Fruit fly (Drosophila melanogaster) whole organism, embryonic: ENCODE data around the gene osp.

Experiments
- Atf6 ChIP-seq: fragments of 200-800 bp; sonication (Bioruptor generic); IDR thresholded peaks from 2 replicates; pipeline ENCODE4 v1.3.6; 2022; ENCODE audit warnings: missing biosample characterization, missing genetic modification characterization
- Awh ChIP-seq: fragments of 200-800 bp; sonication (Bioruptor generic); IDR thresholded peaks from 2 replicates; pipeline ENCODE4, ENCODE4 v1.3.6; 2022; ENCODE audit warnings: missing biosample characterization, missing genetic modification characterization
- BEAF-32 ChIP-seq: fragments of 200-800 bp; sonication (Bioruptor generic); optimal IDR thresholded peaks from 3 replicates; lab custom pipeline; 2017; ENCODE audit warnings: missing biosample characterization, missing genetic modification characterization, mild to moderate bottlenecking, moderate library complexity, missing genetic modification reagents
- Bdp1 ChIP-seq: fragments of 200-800 bp; sonication (Bioruptor generic); optimal IDR thresholded peaks from 3 replicates; lab custom pipeline; 2016; ENCODE audit warnings: missing biosample characterization, missing genetic modification characterization
- CG12071 ChIP-seq: fragments of 200-800 bp; sonication (Bioruptor generic); optimal IDR thresholded peaks from 3 replicates; lab custom pipeline; 2018; ENCODE audit warnings: missing biosample characterization, mild to moderate bottlenecking, missing genetic modification characterization
- CG12299 ChIP-seq: fragments of 200-800 bp; sonication (Bioruptor generic); optimal IDR thresholded peaks from 2 replicates; lab custom pipeline; 2018; ENCODE audit warnings: missing biosample characterization, mild to moderate bottlenecking, missing genetic modification characterization
- CG13424 ChIP-seq: fragments of 200-800 bp; sonication (Bioruptor generic); optimal IDR thresholded peaks from 2 replicates; lab custom pipeline; 2019; ENCODE audit warnings: missing biosample characterization, mild to moderate bottlenecking, missing genetic modification characterization, moderate library complexity
- CG13624 ChIP-seq: fragments of 200-800 bp; sonication (Bioruptor generic); optimal IDR thresholded peaks from 2 replicates; lab custom pipeline; 2016; ENCODE audit warnings: missing biosample characterization, missing genetic modification characterization
- CG14860 ChIP-seq: fragments of 200-800 bp; sonication (Bioruptor generic); IDR thresholded peaks from 3 replicates; pipeline ENCODE4 v1.3.6; 2022; ENCODE audit warnings: missing biosample characterization, missing genetic modification characterization; ENCODE audit not compliant: partially characterized antibody
- CG17186 ChIP-seq: fragments of 200-800 bp; sonication (Bioruptor generic); optimal IDR thresholded peaks from 3 replicates; lab custom pipeline; 2017; ENCODE audit warnings: missing biosample characterization, missing genetic modification reagents, missing genetic modification characterization
- CG34376 ChIP-seq: fragments of 200-800 bp; sonication (Bioruptor generic); optimal IDR thresholded peaks from 2 replicates; lab custom pipeline; 2018; ENCODE audit warnings: missing biosample characterization, mild to moderate bottlenecking, missing genetic modification characterization
- CG3995 ChIP-seq: fragments of 200-800 bp; sonication (Bioruptor generic); optimal IDR thresholded peaks from 3 replicates; lab custom pipeline; 2016; ENCODE audit warnings: missing biosample characterization, missing genetic modification characterization
- CG7745 ChIP-seq: fragments of 200-800 bp; sonication (Bioruptor generic); optimal IDR thresholded peaks from 2 replicates; lab custom pipeline; 2018; ENCODE audit warnings: missing biosample characterization, mild to moderate bottlenecking, missing genetic modification characterization, moderate library complexity
- CG7786 ChIP-seq: fragments of 200-800 bp; sonication (Bioruptor generic); optimal IDR thresholded peaks from 2 replicates; lab custom pipeline; 2016; ENCODE audit warnings: missing biosample characterization, missing genetic modification characterization
- CG7839 ChIP-seq: fragments of 200-800 bp; sonication (Bioruptor generic); optimal IDR thresholded peaks from 3 replicates; lab custom pipeline; 2018; ENCODE audit warnings: missing biosample characterization, mild to moderate bottlenecking, missing genetic modification characterization, moderate library complexity
- CG7928 ChIP-seq: fragments of 200-800 bp; sonication (Bioruptor generic); optimal IDR thresholded peaks from 2 replicates; lab custom pipeline; 2017; ENCODE audit warnings: missing biosample characterization, mild to moderate bottlenecking, missing genetic modification characterization
- CG8388 ChIP-seq: fragments of 200-800 bp; sonication (Bioruptor generic); optimal IDR thresholded peaks from 2 replicates; lab custom pipeline; 2019; ENCODE audit warnings: missing biosample characterization, mild to moderate bottlenecking, missing genetic modification characterization, moderate library complexity
- Dbx ChIP-seq: fragments of 200-800 bp; sonication (Bioruptor generic); IDR thresholded peaks from 3 replicates; pipeline ENCODE4 v1.3.6; 2022; ENCODE audit warnings: missing biosample characterization, missing genetic modification characterization
- Gug ChIP-seq: fragments of 200-800 bp; sonication (Bioruptor generic); IDR thresholded peaks from 4 replicates; pipeline ENCODE4 v1.3.6; 2022; ENCODE audit warnings: missing biosample characterization, missing genetic modification characterization
- H15 ChIP-seq: fragments of 200-800 bp; sonication (Bioruptor generic); IDR thresholded peaks from 3 replicates; pipeline ENCODE4 v1.3.6; 2022; ENCODE audit warnings: missing biosample characterization, missing genetic modification characterization
- HLH4C ChIP-seq: fragments of 200-800 bp; sonication (Bioruptor generic); IDR thresholded peaks from 3 replicates; pipeline ENCODE4 v1.3.6; 2022; ENCODE audit warnings: missing biosample characterization, missing genetic modification characterization; ENCODE audit not compliant: partially characterized antibody
- Hey ChIP-seq: fragments of 200-800 bp; sonication (Bioruptor generic); optimal IDR thresholded peaks from 3 replicates; lab custom pipeline; 2018; ENCODE audit warnings: missing biosample characterization, mild to moderate bottlenecking, missing genetic modification characterization
- Hmx ChIP-seq: fragments of 200-800 bp; sonication (Bioruptor generic); optimal IDR thresholded peaks from 2 replicates; lab custom pipeline; 2016; ENCODE audit warnings: missing biosample characterization, missing genetic modification characterization
- Jarid2 ChIP-seq: fragments of 200-800 bp; sonication (Bioruptor generic); optimal IDR thresholded peaks from 3 replicates; lab custom pipeline; 2017; ENCODE audit warnings: mild to moderate bottlenecking, missing biosample characterization, missing genetic modification reagents, missing genetic modification characterization
- Lhr ChIP-seq: fragments of 200-800 bp; sonication (Bioruptor generic); optimal IDR thresholded peaks from 3 replicates; lab custom pipeline; 2017; ENCODE audit warnings: mild to moderate bottlenecking, missing biosample characterization, missing genetic modification reagents, missing genetic modification characterization
- Meics ChIP-seq: fragments of 200-800 bp; sonication (Bioruptor generic); optimal IDR thresholded peaks from 2 replicates; lab custom pipeline; 2017; ENCODE audit warnings: missing biosample characterization, mild to moderate bottlenecking, missing genetic modification characterization
- NC2α ChIP-seq: fragments of 200-800 bp; sonication (Bioruptor generic); optimal IDR thresholded peaks from 2 replicates; lab custom pipeline; 2016; ENCODE audit warnings: missing biosample characterization, missing genetic modification characterization
- Stat92E ChIP-seq, 3 experiments: fragments of >200 bp in 2 of 3; fragments of 200-800 bp in 1 of 3; sonication (Bioruptor generic) in 1 of 3; optimal IDR thresholded peaks; 2 replicates each; lab custom pipeline; 2017 to 2019; ENCODE audit warnings: missing biosample characterization in 3 of 3, missing genetic modification characterization in 3 of 3, mild to moderate bottlenecking in 1 of 3, moderate library complexity in 1 of 3
- ab ChIP-seq: fragments of 200-800 bp; sonication (Bioruptor generic); optimal IDR thresholded peaks from 2 replicates; lab custom pipeline; 2016; ENCODE audit warnings: missing biosample characterization, missing genetic modification characterization
- ara ChIP-seq: fragments of 200-800 bp; sonication (Bioruptor generic); IDR thresholded peaks from 2 replicates; pipeline ENCODE4 v1.3.6; 2022; ENCODE audit warnings: missing biosample characterization, missing genetic modification characterization
- az2 ChIP-seq: fragments of 200-800 bp; sonication (Bioruptor generic); optimal IDR thresholded peaks from 3 replicates; lab custom pipeline; 2016; ENCODE audit warnings: missing biosample characterization, missing genetic modification characterization
- bab2 ChIP-seq: fragments of 200-800 bp; sonication (Bioruptor generic); optimal IDR thresholded peaks from 2 replicates; lab custom pipeline; 2016; ENCODE audit warnings: missing biosample characterization, missing genetic modification characterization
- bbx ChIP-seq: fragments of 200-800 bp; sonication (Bioruptor generic); IDR thresholded peaks from 2 replicates; pipeline ENCODE4 v1.3.6; 2022; ENCODE audit warnings: missing biosample characterization, missing genetic modification characterization; ENCODE audit not compliant: partially characterized antibody
- chm ChIP-seq: fragments of 200-800 bp; sonication (Bioruptor generic); IDR thresholded peaks from 2 replicates; pipeline ENCODE4 v1.3.6; 2022; ENCODE audit warnings: missing biosample characterization, missing genetic modification characterization
- disco-r ChIP-seq: fragments of 200-800 bp; sonication (Bioruptor generic); optimal IDR thresholded peaks from 2 replicates; lab custom pipeline; 2016; ENCODE audit warnings: missing biosample characterization, missing genetic modification characterization
- en ChIP-seq: fragments of 200-800 bp; sonication (Bioruptor generic); optimal IDR thresholded peaks from 2 replicates; lab custom pipeline; 2016; ENCODE audit warnings: missing biosample characterization, missing genetic modification characterization
- eyg ChIP-seq: fragments of 200-800 bp; sonication (Bioruptor generic); optimal IDR thresholded peaks from 3 replicates; lab custom pipeline; 2016; ENCODE audit warnings: missing biosample characterization, missing genetic modification characterization
- ftz-f1 ChIP-seq: fragments of 200-800 bp; sonication (Bioruptor generic); optimal IDR thresholded peaks from 2 replicates; lab custom pipeline; 2016; ENCODE audit warnings: missing biosample characterization, missing genetic modification characterization
- jumu ChIP-seq: fragments of 200-800 bp; sonication (Bioruptor generic); optimal IDR thresholded peaks from 3 replicates; lab custom pipeline; 2016; ENCODE audit warnings: missing biosample characterization, missing genetic modification characterization
- lola ChIP-seq, 3 experiments: fragments of >200 bp in 2 of 3; fragments of 200-800 bp in 1 of 3; sonication (Bioruptor generic) in 1 of 3; optimal IDR thresholded peaks; 2 replicates each; lab custom pipeline; 2017 to 2019; ENCODE audit warnings: missing biosample characterization in 3 of 3, missing genetic modification characterization in 3 of 3, mild to moderate bottlenecking in 1 of 3, moderate library complexity in 1 of 3
- luna ChIP-seq: fragments of 200-800 bp; sonication (Bioruptor generic); optimal IDR thresholded peaks from 2 replicates; lab custom pipeline; 2016; ENCODE audit warnings: missing biosample characterization, missing genetic modification characterization
- nau ChIP-seq: fragments of 200-800 bp; sonication (Bioruptor generic); optimal IDR thresholded peaks from 3 replicates; lab custom pipeline; 2017; ENCODE audit warnings: missing biosample characterization, mild to moderate bottlenecking, missing genetic modification characterization, missing genetic modification reagents
- nom ChIP-seq: fragments of 200-800 bp; sonication (Bioruptor generic); optimal IDR thresholded peaks from 2 replicates; lab custom pipeline; 2017; ENCODE audit warnings: missing biosample characterization, missing genetic modification characterization, mild to moderate bottlenecking, moderate library complexity, missing genetic modification reagents
- pnt ChIP-seq: fragments of 200-800 bp; sonication (Bioruptor generic); optimal IDR thresholded peaks from 3 replicates; lab custom pipeline; 2016; ENCODE audit warnings: missing biosample characterization, missing genetic modification characterization
- pzg ChIP-seq: fragments of 200-800 bp; sonication (Bioruptor generic); optimal IDR thresholded peaks from 3 replicates; lab custom pipeline; 2018; ENCODE audit warnings: missing biosample characterization, mild to moderate bottlenecking, missing genetic modification characterization, moderate library complexity
- sima ChIP-seq: fragments of 200-800 bp; sonication (Bioruptor generic); optimal IDR thresholded peaks from 2 replicates; lab custom pipeline; 2016; ENCODE audit warnings: missing biosample characterization, missing genetic modification characterization
- sisA ChIP-seq: fragments of 200-800 bp; sonication (Bioruptor generic); IDR thresholded peaks from 2 replicates; pipeline ENCODE4 v1.3.6; 2022; ENCODE audit warnings: missing biosample characterization, missing genetic modification characterization
- sr ChIP-seq: fragments of 200-800 bp; sonication (Bioruptor generic); IDR thresholded peaks from 3 replicates; pipeline ENCODE4 v1.3.6; 2022; ENCODE audit warnings: missing biosample characterization, missing genetic modification characterization
- sug ChIP-seq: fragments of 200-800 bp; optimal IDR thresholded peaks from 2 replicates; lab custom pipeline; 2019; ENCODE audit warnings: missing biosample characterization, mild to moderate bottlenecking, missing genetic modification characterization, moderate library complexity
- zen2 ChIP-seq: fragments of 200-800 bp; sonication (Bioruptor generic); IDR thresholded peaks from 3 replicates; pipeline ENCODE4 v1.3.6; 2022; ENCODE audit warnings: missing biosample characterization, missing genetic modification characterization; ENCODE audit not compliant: partially characterized antibody

Gene osp

dm6 chr2L:14674606-14675100, 14.5 kb downstream of the osp start (continued):
- TF ChIP-seq sug: peak; percentile 29
- TF ChIP-seq Bdp1 (GFP tag; lab: Kevin White, UChicago): no peak
- TF ChIP-seq bab2: no peak
- no peak for TF ChIP-seq disco-r (GFP tag; lab: Kevin White, UChicago)
- TF ChIP-seq en: no peak
- TF ChIP-seq ftz-f1 (GFP tag; lab: Kevin White, UChicago): no peak
- no peak for TF ChIP-seq Atf6 (GFP tag; lab: Robert Waterston, UW)
- no peak for TF ChIP-seq CG14860 (GFP tag; lab: Robert Waterston, UW)
- no peak for TF ChIP-seq jumu (GFP tag; lab: Kevin White, UChicago)
- peak; percentile 47; the same call in 1 of the 2 replicates for TF ChIP-seq Awh (GFP tag; lab: Robert Waterston, UW)
- TF ChIP-seq chm: 0 out of 2 replicates have a peak, but pooled peaks have one; percentile 40
- TF ChIP-seq Hmx (GFP tag; lab: Kevin White, UChicago): no peak
- TF ChIP-seq BEAF-32: no peak
- TF ChIP-seq CG12071 (GFP tag; lab: Kevin White, UChicago): no peak
- TF ChIP-seq Lhr (GFP tag; lab: Kevin White, UChicago): peak; percentile 14
- TF ChIP-seq sisA (GFP tag; lab: Robert Waterston, UW): no peak; the same call in 1 of the 2 replicates
- no peak for TF ChIP-seq CG12299 (tag; lab: Kevin White, UChicago)
- TF ChIP-seq CG13424 (tag; lab: Kevin White, UChicago): peak; percentile 85
- TF ChIP-seq CG7745 (tag; lab: Kevin White, UChicago): peak; percentile 48
- peak; percentile 91 for TF ChIP-seq CG7839 (tag; lab: Kevin White, UChicago)
- TF ChIP-seq Gug: no peak
- no peak for TF ChIP-seq CG34376 (GFP tag; lab: Kevin White, UChicago)
- no peak for TF ChIP-seq pzg (GFP tag; lab: Kevin White, UChicago)
- no peak for TF ChIP-seq CG3995
- TF ChIP-seq sr (GFP tag; lab: Robert Waterston, UW): no peak
- TF ChIP-seq lola (GFP tag; optimal IDR thresholded peaks at IDR 0.05; lab: Kevin White, UChicago): peak in 1 of 3 experiments; percentile 98
- TF ChIP-seq Hey (tag; lab: Kevin White, UChicago): no peak
- no peak for TF ChIP-seq zen2
- TF ChIP-seq nom (GFP tag; lab: Kevin White, UChicago): peak; percentile 60
- no peak for TF ChIP-seq CG13624
- no peak for TF ChIP-seq CG7786 (GFP tag; lab: Kevin White, UChicago)
- TF ChIP-seq pnt (GFP tag; lab: Kevin White, UChicago): no peak
- no peak for TF ChIP-seq Dbx
- peak; percentile 47 for TF ChIP-seq Meics
- 0 out of 3 replicates have a peak, but pooled peaks have one; percentile 25 for TF ChIP-seq H15
- TF ChIP-seq eyg (GFP tag; lab: Kevin White, UChicago): no peak
- TF ChIP-seq CG8388: peak; percentile 90
- TF ChIP-seq ara (GFP tag; lab: Robert Waterston, UW): peak; percentile 67; the same call in 1 of the 2 replicates
- TF ChIP-seq bbx: no peak
- TF ChIP-seq nau (GFP tag; lab: Kevin White, UChicago): no peak
- TF ChIP-seq sima (GFP tag; lab: Kevin White, UChicago): no peak
- TF ChIP-seq az2 (GFP tag; lab: Kevin White, UChicago): peak; percentile 62
- no peak for TF ChIP-seq CG17186
- TF ChIP-seq ab (GFP tag; lab: Kevin White, UChicago): no peak
- no peak for TF ChIP-seq NC2α
- peak; percentile 45 for TF ChIP-seq Jarid2 (GFP tag; lab: Kevin White, UChicago)
- peak in 1 of 3 experiments; percentile 97 for TF ChIP-seq Stat92E (GFP tag; optimal IDR thresholded peaks at IDR 0.05; lab: Kevin White, UChicago)
- TF ChIP-seq CG7928: no peak
- TF ChIP-seq luna: no peak
- TF ChIP-seq HLH4C (GFP tag; lab: Robert Waterston, UW): no peak
